Worm (Caenorhabditis elegans) whole organism, late embryonic: ENCODE results near the gene ift-74.
A peak's percentile ranks its signal among the peaks of the same experiment; 100 is the strongest.

Experiments
- F13H6.1 ChIP-seq: sonication (generic microtip); optimal IDR thresholded peaks from 2 replicates; lab custom pipeline; 2016; ENCODE audit warnings: missing genetic modification characterization, missing compliant biosample characterization
- K02D7.2 ChIP-seq: sonication (generic microtip); optimal IDR thresholded peaks from 2 replicates; lab custom pipeline; 2017; ENCODE audit warnings: mild to moderate bottlenecking, missing genetic modification characterization, missing compliant biosample characterization
- ahr-1 ChIP-seq: sonication (generic microtip); optimal IDR thresholded peaks from 2 replicates; lab custom pipeline; 2016; ENCODE audit warnings: missing genetic modification characterization, missing compliant biosample characterization
- ceh-18 ChIP-seq: sonication (generic microtip); optimal IDR thresholded peaks from 2 replicates; lab custom pipeline; 2016; ENCODE audit warnings: missing genetic modification characterization, missing compliant biosample characterization
- ceh-19 ChIP-seq: fragments of 200-800 bp; sonication (Bioruptor generic); optimal IDR thresholded peaks from 2 replicates; lab custom pipeline; 2018; ENCODE audit warnings: mild to moderate bottlenecking, missing genetic modification characterization, missing compliant biosample characterization
- ceh-2 ChIP-seq: sonication (generic microtip); optimal IDR thresholded peaks from 2 replicates; lab custom pipeline; 2016; ENCODE audit warnings: missing genotype, missing genetic modification characterization, missing compliant biosample characterization
- ceh-22 ChIP-seq: sonication (generic microtip); optimal IDR thresholded peaks from 2 replicates; lab custom pipeline; 2017; ENCODE audit warnings: missing biosample characterization, missing genetic modification characterization
- ceh-24 ChIP-seq: sonication (generic microtip); optimal IDR thresholded peaks from 2 replicates; lab custom pipeline; 2016; ENCODE audit warnings: mild to moderate bottlenecking, missing genetic modification characterization, missing compliant biosample characterization
- ceh-30 ChIP-seq: fragments of 150-350 bp; optimal IDR thresholded peaks from 2 replicates; lab custom pipeline; 2014; ENCODE audit warnings: missing biosample characterization, missing genetic modification characterization
- ceh-34 ChIP-seq: sonication (generic microtip); optimal IDR thresholded peaks from 2 replicates; lab custom pipeline; 2016; ENCODE audit warnings: mild to moderate bottlenecking, missing genetic modification characterization, missing compliant biosample characterization
- ceh-6 ChIP-seq: fragments of 200-800 bp; sonication (Bioruptor generic); optimal IDR thresholded peaks from 2 replicates; lab custom pipeline; 2018; ENCODE audit warnings: mild to moderate bottlenecking, missing genetic modification characterization, missing compliant biosample characterization
- ceh-9 ChIP-seq: sonication (generic microtip); optimal IDR thresholded peaks from 2 replicates; lab custom pipeline; 2016; ENCODE audit warnings: mild to moderate bottlenecking, missing genetic modification characterization, inconsistent platforms, missing compliant biosample characterization
- che-1 ChIP-seq: sonication (generic microtip); optimal IDR thresholded peaks from 2 replicates; lab custom pipeline; 2016; ENCODE audit warnings: mild to moderate bottlenecking, missing genetic modification characterization, missing compliant biosample characterization
- dmd-4 ChIP-seq: sonication (generic microtip); optimal IDR thresholded peaks from 2 replicates; lab custom pipeline; 2016; ENCODE audit warnings: borderline replicate concordance, missing genetic modification characterization, missing compliant biosample characterization
- dve-1 ChIP-seq: sonication (generic microtip); optimal IDR thresholded peaks from 2 replicates; lab custom pipeline; 2017; ENCODE audit warnings: antibody characterized with exemption, mild to moderate bottlenecking, missing genetic modification characterization, missing compliant biosample characterization
- elt-2 ChIP-seq: sonication (generic microtip); optimal IDR thresholded peaks from 2 replicates; lab custom pipeline; 2016; ENCODE audit warnings: missing genetic modification reagents, missing genetic modification characterization, missing compliant biosample characterization
- elt-4 ChIP-seq: sonication (generic microtip); optimal IDR thresholded peaks from 2 replicates; lab custom pipeline; 2016; ENCODE audit warnings: missing genetic modification characterization, missing compliant biosample characterization
- ets-4 ChIP-seq: sonication (generic microtip); optimal IDR thresholded peaks from 2 replicates; lab custom pipeline; 2016; ENCODE audit warnings: missing genetic modification characterization, missing compliant biosample characterization
- fax-1 ChIP-seq: sonication (generic microtip); optimal IDR thresholded peaks from 2 replicates; lab custom pipeline; 2016; ENCODE audit warnings: missing genotype, missing genetic modification characterization, missing compliant biosample characterization
- hlh-15 ChIP-seq: sonication (generic microtip); optimal IDR thresholded peaks from 2 replicates; lab custom pipeline; 2016; ENCODE audit warnings: missing genetic modification characterization, missing compliant biosample characterization
- lin-11 ChIP-seq: fragments of 200-800 bp; sonication (Bioruptor generic); optimal IDR thresholded peaks from 2 replicates; lab custom pipeline; 2018; ENCODE audit warnings: mild to moderate bottlenecking, missing genetic modification characterization, missing compliant biosample characterization
- nhr-11 ChIP-seq: fragments of 150-350 bp; optimal IDR thresholded peaks from 2 replicates; lab custom pipeline; 2014; ENCODE audit warnings: missing biosample characterization, missing genetic modification characterization
- pag-3 ChIP-seq: sonication (generic microtip); optimal IDR thresholded peaks from 2 replicates; lab custom pipeline; 2016; ENCODE audit warnings: missing compliant biosample characterization, missing genetic modification characterization, borderline replicate concordance
- pax-1 ChIP-seq: fragments of 150-350 bp; optimal IDR thresholded peaks from 2 replicates; lab custom pipeline; 2014; ENCODE audit warnings: missing biosample characterization, missing genetic modification characterization
- pha-2 ChIP-seq: sonication (generic microtip); optimal IDR thresholded peaks from 2 replicates; lab custom pipeline; 2017; ENCODE audit warnings: mild to moderate bottlenecking, missing genetic modification characterization, missing compliant biosample characterization
- ref-2 ChIP-seq: sonication (generic microtip); optimal IDR thresholded peaks from 2 replicates; lab custom pipeline; 2016; ENCODE audit warnings: missing genetic modification characterization, missing compliant biosample characterization
- sox-2 ChIP-seq: fragments of 200-800 bp; sonication (Bioruptor generic); IDR thresholded peaks from 2 replicates; pipeline ENCODE4 v1.3.6; 2022; ENCODE audit warnings: missing genetic modification reagents, missing genetic modification characterization, missing compliant biosample characterization
- syd-9 ChIP-seq: sonication (generic microtip); optimal IDR thresholded peaks from 2 replicates; lab custom pipeline; 2016; ENCODE audit warnings: mild to moderate bottlenecking, missing genetic modification characterization, moderate library complexity, missing compliant biosample characterization
- unc-3 ChIP-seq, 2 experiments: fragments of 200-800 bp in 1 of 2; sonication (Bioruptor generic) in 1 of 2; sonication (generic microtip) in 1 of 2; conservative IDR thresholded peaks in 1 of 2; optimal IDR thresholded peaks in 1 of 2; 2 replicates each; pipeline versions ENCODE4 v1.3.6 to Lab custom; 2016 to 2022; ENCODE audit warnings: missing compliant biosample characterization in 2 of 2, missing genetic modification characterization in 2 of 2, missing genetic modification reagents in 1 of 2
- unc-42 ChIP-seq: sonication (generic microtip); optimal IDR thresholded peaks from 2 replicates; lab custom pipeline; 2016; ENCODE audit warnings: missing genotype, missing genetic modification characterization, missing compliant biosample characterization
- unc-55 ChIP-seq: sonication (generic microtip); optimal IDR thresholded peaks from 2 replicates; lab custom pipeline; 2017; ENCODE audit warnings: missing biosample characterization, missing genetic modification reagents, missing genetic modification characterization
- zip-5 ChIP-seq: sonication (generic microtip); optimal IDR thresholded peaks from 2 replicates; lab custom pipeline; 2016; ENCODE audit warnings: missing genetic modification characterization, missing compliant biosample characterization
- ztf-16 ChIP-seq: sonication (generic microtip); optimal IDR thresholded peaks from 2 replicates; lab custom pipeline; 2017; ENCODE audit warnings: missing genetic modification characterization, missing compliant biosample characterization

ift-74 gene

ce11 chrII:6689088-6689487, 9.3 kb downstream of the ift-74 start:
- no peak for TF ChIP-seq ceh-6 (GFP tag; lab: Kevin White, UChicago)
- no peak for TF ChIP-seq ceh-30
- TF ChIP-seq F13H6.1 (tag; lab: Kevin White, UChicago): no peak
- no peak for TF ChIP-seq pag-3 (tag; lab: Kevin White, UChicago)
- no peak for TF ChIP-seq unc-3 (GFP tag; conservative IDR thresholded peaks at IDR 0.05; lab: Robert Waterston, UW)
- TF ChIP-seq unc-3 (tag; optimal IDR thresholded peaks at IDR 0.05; lab: Kevin White, UChicago): no peak
- no peak for TF ChIP-seq ceh-2 (tag; lab: Kevin White, UChicago)
- no peak for TF ChIP-seq ets-4 (tag; lab: Kevin White, UChicago)
- no peak for TF ChIP-seq ceh-19 (GFP tag; lab: Kevin White, UChicago)
- TF ChIP-seq ref-2: no peak

ce11 chrII:6695388-6695787, 15.6 kb downstream of the ift-74 start, which contains the start of gene C18H9.5:
TSS of gene C18H9.5 (minus strand) at chrII:6695566.
- no peak for TF ChIP-seq che-1 (tag; lab: Kevin White, UChicago)
- TF ChIP-seq sox-2 (GFP tag; lab: Robert Waterston, UW): no peak
- TF ChIP-seq unc-42 (tag; lab: Kevin White, UChicago): no peak
- no peak for TF ChIP-seq dmd-4 (tag; lab: Kevin White, UChicago)
- no peak for TF ChIP-seq lin-11 (tag; lab: Kevin White, UChicago)
- no peak for TF ChIP-seq ztf-16 (tag; lab: Kevin White, UChicago)
- TF ChIP-seq zip-5: no peak
- TF ChIP-seq K02D7.2: no peak
- TF ChIP-seq nhr-11 (tag; lab: Kevin White, UChicago): no peak
- no peak for TF ChIP-seq syd-9
- TF ChIP-seq fax-1 (tag; lab: Kevin White, UChicago): no peak
- TF ChIP-seq elt-4 (tag; lab: Kevin White, UChicago): no peak

- no peak for TF ChIP-seq ets-4 (tag; lab: Kevin White, UChicago)
- no peak for TF ChIP-seq ceh-24 (tag; lab: Kevin White, UChicago)
- no peak for TF ChIP-seq ceh-34 (tag; lab: Kevin White, UChicago)
- TF ChIP-seq dve-1: no peak
- TF ChIP-seq unc-42 (tag; lab: Kevin White, UChicago): no peak
- TF ChIP-seq ceh-30: no peak
- TF ChIP-seq syd-9: no peak
- TF ChIP-seq ahr-1 (tag; lab: Kevin White, UChicago): no peak
- no peak for TF ChIP-seq zip-5
- no peak for TF ChIP-seq F13H6.1 (tag; lab: Kevin White, UChicago)
- no peak for TF ChIP-seq ceh-22 (tag; lab: Kevin White, UChicago)
These were observed 19.0 kb downstream of the ift-74 start, which contains the start of gene C18H9.1 for ce11 chrII:6698784-6699183. TSS of gene C18H9.1 (plus strand) at chrII:6699084.

ce11 chrII:6701497-6701896, 21.7 kb downstream of the ift-74 start, which contains the start of gene C18H9.6:
TSS of gene C18H9.6 (minus strand) at chrII:6701625.
- TF ChIP-seq pha-2 (no peak), ceh-18 (tag; lab: Kevin White, UChicago) (no peak), ceh-9 (tag; lab: Kevin White, UChicago) (no peak), hlh-15 (tag; lab: Kevin White, UChicago) (no peak), pag-3 (tag; lab: Kevin White, UChicago) (no peak), unc-55 (no peak)

- TF ChIP-seq unc-55 (peak; percentile 66), ceh-18 (tag; lab: Kevin White, UChicago) (peak; percentile 19), elt-2 (tag; lab: Kevin White, UChicago) (no peak), pax-1 (no peak)
- TF ChIP-seq, all 69 proteins: peak for 2
These were observed 25.9 kb downstream of the ift-74 start, which contains the start of gene rpy-1 for ce11 chrII:6705593-6706228. TSS of gene rpy-1 (minus strand) at chrII:6705643.
